Fruit fly (Drosophila melanogaster): ENCODE measurements around the gene sofe.

sofe gene

dm6 chrX:10877087-10877935 is 20.1 kb upstream of the sofe start, which contains the start of gene CG1637 (continued):
- TF ChIP-seq tap (tag; optimal IDR thresholded peaks at IDR 0.05) (no peak), CG10209 (GFP tag; optimal IDR thresholded peaks at IDR 0.05) (no peak), Sry-β (GFP tag; optimal IDR thresholded peaks at IDR 0.05) (peak; percentile 62), Pdp1 (GFP tag; optimal IDR thresholded peaks at IDR 0.05) (no peak), CG12299 (tag; optimal IDR thresholded peaks at IDR 0.05) (no peak), ab (GFP tag; optimal IDR thresholded peaks at IDR 0.05) (no peak), maf-S (GFP tag; optimal IDR thresholded peaks at IDR 0.05) (no peak), Dp (GFP tag; optimal IDR thresholded peaks at IDR 0.05) (peak; percentile 92), CG4328 (GFP tag; optimal IDR thresholded peaks at IDR 0.05) (no peak), CG14667 (GFP tag; IDR thresholded peaks at IDR 0.05) (no peak), Dip3 (GFP tag; optimal IDR thresholded peaks at IDR 0.05) (no peak), CG17359 (tag; optimal IDR thresholded peaks at IDR 0.05) (no peak), CG14965 (GFP tag; optimal IDR thresholded peaks at IDR 0.05; ENCODE audit: borderline replicate concordance) (no peak), CG7745 (tag; optimal IDR thresholded peaks at IDR 0.05) (no peak), CG8388 (GFP tag; optimal IDR thresholded peaks at IDR 0.05) (no peak), toy (GFP tag; IDR thresholded peaks at IDR 0.05) (no peak), Six4 (GFP tag; optimal IDR thresholded peaks at IDR 0.05) (no peak), Hsf (GFP tag; optimal IDR thresholded peaks at IDR 0.05) (no peak), aop (GFP tag; IDR thresholded peaks at IDR 0.05) (no peak), wdn (GFP tag; IDR thresholded peaks at IDR 0.05) (no peak), CG4424 (GFP tag; optimal IDR thresholded peaks at IDR 0.05) (no peak), CG31365 (tag; optimal IDR thresholded peaks at IDR 0.05) (no peak), crp (GFP tag; optimal IDR thresholded peaks at IDR 0.05) (peak in 1 of 2 experiments; percentile 25), trh (GFP tag; optimal IDR thresholded peaks at IDR 0.05) (no peak), Antp (GFP tag; optimal IDR thresholded peaks at IDR 0.05) (no peak)

- TF ChIP-seq gfzf (GFP tag; optimal IDR thresholded peaks at IDR 0.05) (no peak), sug (tag; optimal IDR thresholded peaks at IDR 0.05) (peak; percentile 56)
These were observed 19.2 kb upstream of the sofe start for dm6 chrX:10876451-10876850.

DNA sequence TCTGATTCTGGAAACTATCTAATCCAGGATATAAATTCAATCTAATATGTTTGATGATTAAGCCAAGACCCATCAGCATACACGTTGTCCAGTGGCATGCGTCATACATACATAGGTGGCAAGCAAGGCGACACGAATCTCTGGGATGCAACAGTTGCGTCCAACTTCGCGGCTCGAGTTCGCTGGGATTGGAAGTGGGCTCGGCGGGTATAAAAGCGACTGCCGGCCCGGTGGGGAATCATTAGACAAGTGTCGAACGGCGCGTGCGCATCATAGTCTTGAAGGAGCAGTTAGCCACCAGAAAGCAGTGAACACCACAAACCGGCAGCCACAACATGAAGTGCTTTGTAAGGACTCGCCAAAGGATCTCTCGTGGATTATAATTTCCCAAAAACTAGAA is 11.8 kb upstream of the sofe start, which contains the start of gene CG2157:
Gene CG2157 (plus strand): TSS at position 240 of the 400 bp plus-strand sequence.
- TF ChIP-seq Adf1 (GFP tag; IDR thresholded peaks at IDR 0.05) (no peak), NK7.1 (GFP tag; optimal IDR thresholded peaks at IDR 0.05) (no peak), Atf3 (GFP tag; optimal IDR thresholded peaks at IDR 0.05) (no peak), al (GFP tag; IDR thresholded peaks at IDR 0.05) (no peak), CG13624 (GFP tag; optimal IDR thresholded peaks at IDR 0.05) (no peak), ken (GFP tag; IDR thresholded peaks at IDR 0.05) (0 out of 3 replicates have a peak, but pooled peaks have one; percentile 26), CG8290 (GFP tag; optimal IDR thresholded peaks at IDR 0.05) (no peak), CG8290 (tag; optimal IDR thresholded peaks at IDR 0.05) (no peak), Stat92E (GFP tag; optimal IDR thresholded peaks at IDR 0.05) (no peak), CG5180 (GFP tag; optimal IDR thresholded peaks at IDR 0.05) (peak; percentile 95), CG7357 (GFP tag; IDR thresholded peaks at IDR 0.05) (no peak), sd (tag; optimal IDR thresholded peaks at IDR 0.05) (no peak)
